Fruit fly (Drosophila melanogaster) whole organism, wandering third instar larva: Measurements from ENCODE around the gene Flacc.

Experiments
- Abd-B ChIP-seq: fragments of >200 bp; optimal IDR thresholded peaks from 2 replicates; lab custom pipeline; 2017; ENCODE audit warnings: missing biosample characterization, missing genetic modification characterization
- CG32264 ChIP-seq: fragments of 200-800 bp; sonication (Bioruptor generic); optimal IDR thresholded peaks from 2 replicates; lab custom pipeline; 2016; ENCODE audit warnings: missing biosample characterization, missing genetic modification characterization
- CG9705 ChIP-seq: fragments of 200-800 bp; sonication (Bioruptor generic); optimal IDR thresholded peaks from 2 replicates; lab custom pipeline; 2018; ENCODE audit warnings: missing biosample characterization, mild to moderate bottlenecking, missing genetic modification characterization
- CrebA ChIP-seq: fragments of 200-800 bp; sonication (Bioruptor generic); optimal IDR thresholded peaks from 2 replicates; lab custom pipeline; 2016; ENCODE audit warnings: missing biosample characterization, mild to moderate bottlenecking, missing genetic modification characterization, borderline replicate concordance
- Dfd ChIP-seq: fragments of >200 bp; optimal IDR thresholded peaks from 2 replicates; lab custom pipeline; 2017; ENCODE audit warnings: missing biosample characterization, missing genetic modification characterization
- Dif ChIP-seq: fragments of 200-275, 200-300 bp; sonication (Bioruptor generic); optimal IDR thresholded peaks from 2 replicates; lab custom pipeline; 2018; ENCODE audit warnings: missing biosample characterization, missing genetic modification characterization; ENCODE audit not compliant: partially characterized antibody
- GATAd ChIP-seq: sonication (Bioruptor generic); optimal IDR thresholded peaks from 2 replicates; lab custom pipeline; 2016; ENCODE audit warnings: missing biosample characterization, missing genetic modification characterization
- HLH106 ChIP-seq: fragments of 200-800 bp; optimal IDR thresholded peaks from 3 replicates; lab custom pipeline; 2019; ENCODE audit warnings: missing biosample characterization, mild to moderate bottlenecking, missing genetic modification characterization, moderate library complexity
- Hnf4 ChIP-seq: fragments of 200-800 bp; sonication (Bioruptor generic); optimal IDR thresholded peaks from 2 replicates; lab custom pipeline; 2016; ENCODE audit warnings: missing biosample characterization, mild to moderate bottlenecking, missing genetic modification characterization
- Hr78 ChIP-seq: fragments of >200 bp; optimal IDR thresholded peaks from 2 replicates; lab custom pipeline; 2017; ENCODE audit warnings: missing biosample characterization, missing genetic modification characterization
- Hr83 ChIP-seq: fragments of 200-300 bp; sonication (Bioruptor generic); optimal IDR thresholded peaks from 2 replicates; lab custom pipeline; 2016; ENCODE audit warnings: missing biosample characterization, mild to moderate bottlenecking, missing genetic modification characterization, moderate library complexity; ENCODE audit not compliant: poor library complexity, severe bottlenecking
- Jra ChIP-seq: sonication (Bioruptor generic); optimal IDR thresholded peaks from 2 replicates; lab custom pipeline; 2016; ENCODE audit warnings: missing biosample characterization, missing genetic modification characterization
- Mio ChIP-seq: sonication (Bioruptor generic); optimal IDR thresholded peaks from 2 replicates; lab custom pipeline; 2016; ENCODE audit warnings: missing biosample characterization, missing genetic modification characterization
- Myc ChIP-seq: fragments of >200 bp; optimal IDR thresholded peaks from 2 replicates; lab custom pipeline; 2017
- N ChIP-seq: fragments of >200 bp; optimal IDR thresholded peaks from 2 replicates; lab custom pipeline; 2018; ENCODE audit warnings: missing biosample characterization, missing external identifiers, missing genetic modification characterization
- OdsH ChIP-seq: fragments of 200-800 bp; sonication (Bioruptor generic); optimal IDR thresholded peaks from 2 replicates; lab custom pipeline; 2016; ENCODE audit warnings: missing biosample characterization, mild to moderate bottlenecking, missing genetic modification characterization
- Rel ChIP-seq, 2 experiments: fragments of 200-800 bp; sonication (Bioruptor generic) in 1 of 2; optimal IDR thresholded peaks; 2 replicates in 1 of 2; 3 replicates in 1 of 2; lab custom pipeline; 2016 to 2019; ENCODE audit warnings: mild to moderate bottlenecking in 2 of 2, missing biosample characterization in 2 of 2, missing genetic modification characterization in 2 of 2, moderate library complexity in 1 of 2
- Sp1 ChIP-seq: fragments of 200-800 bp; sonication (Bioruptor generic); optimal IDR thresholded peaks from 3 replicates; lab custom pipeline; 2019; ENCODE audit warnings: missing biosample characterization, mild to moderate bottlenecking, missing genetic modification characterization, moderate library complexity
- Vsx2 ChIP-seq: fragments of 200-300, 225-300 bp; sonication (Bioruptor generic); optimal IDR thresholded peaks from 2 replicates; lab custom pipeline; 2018; ENCODE audit warnings: missing biosample characterization, missing genetic modification characterization; ENCODE audit not compliant: partially characterized antibody
- br ChIP-seq: fragments of 200-800 bp; sonication (Bioruptor generic); optimal IDR thresholded peaks from 2 replicates; lab custom pipeline; 2016; ENCODE audit warnings: missing biosample characterization, missing genetic modification characterization
- brk ChIP-seq: fragments of 200-800 bp; sonication (Bioruptor generic); optimal IDR thresholded peaks from 2 replicates; lab custom pipeline; 2016; ENCODE audit warnings: missing biosample characterization, mild to moderate bottlenecking, missing genetic modification characterization
- dl ChIP-seq, 2 experiments: fragments of 175-275, 200-275 bp in 1 of 2; fragments of 200-275 bp in 1 of 2; sonication (Bioruptor generic); optimal IDR thresholded peaks; lab custom pipeline; 2018; ENCODE audit warnings: mild to moderate bottlenecking in 2 of 2, missing biosample characterization in 2 of 2, missing genetic modification characterization in 2 of 2, moderate library complexity in 2 of 2; ENCODE audit not compliant: partially characterized antibody in 2 of 2, insufficient read depth in 1 of 2
- dmrt93B ChIP-seq: fragments of 200-800 bp; sonication (Bioruptor generic); optimal IDR thresholded peaks from 2 replicates; lab custom pipeline; 2018; ENCODE audit warnings: missing biosample characterization, mild to moderate bottlenecking, missing genetic modification characterization
- dsf ChIP-seq: sonication (Bioruptor generic); optimal IDR thresholded peaks from 2 replicates; lab custom pipeline; 2016; ENCODE audit warnings: missing biosample characterization, missing genetic modification characterization, borderline replicate concordance
- ey ChIP-seq: fragments of 200-800 bp; sonication (Bioruptor generic); optimal IDR thresholded peaks from 2 replicates; lab custom pipeline; 2016; ENCODE audit warnings: missing biosample characterization, missing genetic modification characterization
- foxo ChIP-seq, 2 experiments: fragments of 200-800 bp; sonication (Bioruptor generic); optimal IDR thresholded peaks; 2 replicates in 1 of 2; 3 replicates in 1 of 2; lab custom pipeline; 2016 to 2017; ENCODE audit warnings: missing biosample characterization in 2 of 2, missing genetic modification characterization in 2 of 2
- fru ChIP-seq: fragments of 200-800 bp; sonication (Bioruptor generic); optimal IDR thresholded peaks from 3 replicates; lab custom pipeline; 2016; ENCODE audit warnings: missing biosample characterization, mild to moderate bottlenecking, missing genetic modification characterization
- h ChIP-seq: fragments of 200-800 bp; sonication (Bioruptor generic); optimal IDR thresholded peaks from 3 replicates; lab custom pipeline; 2016; ENCODE audit warnings: missing biosample characterization, mild to moderate bottlenecking, missing genetic modification characterization
- jim ChIP-seq: fragments of 175-275, 200-325 bp; sonication (Bioruptor generic); optimal IDR thresholded peaks from 2 replicates; lab custom pipeline; 2016; ENCODE audit warnings: missing biosample characterization, mild to moderate bottlenecking, missing genetic modification characterization
- lola ChIP-seq: fragments of >200 bp; optimal IDR thresholded peaks from 2 replicates; lab custom pipeline; 2017; ENCODE audit warnings: missing biosample characterization, missing genetic modification characterization
- pan ChIP-seq: fragments of >200 bp; optimal IDR thresholded peaks from 2 replicates; lab custom pipeline; 2017
- psq ChIP-seq: fragments of 200-800 bp; sonication (Bioruptor generic); optimal IDR thresholded peaks from 3 replicates; lab custom pipeline; 2017; ENCODE audit warnings: missing biosample characterization, mild to moderate bottlenecking, missing genetic modification characterization, moderate library complexity
- rgr ChIP-seq: fragments of 200-800 bp; sonication (Bioruptor generic); optimal IDR thresholded peaks from 3 replicates; lab custom pipeline; 2016; ENCODE audit warnings: missing biosample characterization, mild to moderate bottlenecking, missing genetic modification characterization
- sage ChIP-seq: fragments of 200-800 bp; sonication (Bioruptor generic); optimal IDR thresholded peaks from 2 replicates; lab custom pipeline; 2016; ENCODE audit warnings: missing biosample characterization, mild to moderate bottlenecking, missing genetic modification characterization
- sv ChIP-seq: fragments of 200-800 bp; sonication (Bioruptor generic); optimal IDR thresholded peaks from 3 replicates; lab custom pipeline; 2016; ENCODE audit warnings: missing biosample characterization, missing genetic modification characterization
- tai ChIP-seq: sonication (Bioruptor generic); optimal IDR thresholded peaks from 2 replicates; lab custom pipeline; 2016; ENCODE audit warnings: missing biosample characterization, missing genetic modification characterization
- usp ChIP-seq: fragments of >200 bp; optimal IDR thresholded peaks from 2 replicates; lab custom pipeline; 2017; ENCODE audit warnings: missing biosample characterization, missing genetic modification characterization
- woc ChIP-seq: sonication (Bioruptor generic); optimal IDR thresholded peaks from 2 replicates; lab custom pipeline; 2016; ENCODE audit warnings: missing biosample characterization, mild to moderate bottlenecking, missing genetic modification characterization

Gene Flacc

dm6 chrX:18928608-18929059 lies 35.2 kb upstream of the Flacc start:
- TF ChIP-seq Mio (GFP tag; lab: Kevin White, UChicago), result no peak
- TF ChIP-seq rgr (GFP tag; lab: Kevin White, UChicago), result peak; percentile 64
- TF ChIP-seq GATAd (GFP tag; lab: Kevin White, UChicago), result no peak
- TF ChIP-seq Abd-B (GFP tag; lab: Kevin White, UChicago), result no peak
- TF ChIP-seq dsf, result no peak
- TF ChIP-seq HLH106 (tag; lab: Kevin White, UChicago), result peak; percentile 89
- TF ChIP-seq fru, result peak; percentile 68
- TF ChIP-seq jim, result no peak
- TF ChIP-seq foxo (GFP tag; optimal IDR thresholded peaks at IDR 0.05; lab: Kevin White, UChicago), result peak in 1 of 2 experiments; percentile 78
- TF ChIP-seq lola (GFP tag; lab: Kevin White, UChicago), result no peak
- no peak for TF ChIP-seq Vsx2 (GFP tag; lab: Kevin White, UChicago)
- peak; percentile 53 for TF ChIP-seq h
- TF ChIP-seq Hr78 (GFP tag; lab: Kevin White, UChicago), result no peak
- TF ChIP-seq woc (GFP tag; lab: Kevin White, UChicago), result peak; percentile 59
- TF ChIP-seq Sp1 (GFP tag; lab: Kevin White, UChicago), result peak; percentile 91
- no peak for TF ChIP-seq Hr83 (GFP tag; lab: Kevin White, UChicago)
- TF ChIP-seq Jra, result no peak
- peak; percentile 88 for TF ChIP-seq psq
- peak; percentile 11 for TF ChIP-seq br (GFP tag; lab: Kevin White, UChicago)
- no peak for TF ChIP-seq usp (GFP tag; lab: Kevin White, UChicago)
- TF ChIP-seq CG9705 (GFP tag; lab: Kevin White, UChicago), result peak; percentile 74
- TF ChIP-seq Dfd (GFP tag; lab: Kevin White, UChicago), result peak; percentile 14
- TF ChIP-seq Rel (GFP tag; optimal IDR thresholded peaks at IDR 0.05; lab: Kevin White, UChicago), result no peak
- TF ChIP-seq Rel (tag; optimal IDR thresholded peaks at IDR 0.05; lab: Kevin White, UChicago), result peak; percentile 35
- TF ChIP-seq pan, result no peak
- TF ChIP-seq CrebA (GFP tag; lab: Kevin White, UChicago), result no peak
- TF ChIP-seq tai (GFP tag; lab: Kevin White, UChicago), result no peak
- peak; percentile 80 for TF ChIP-seq dmrt93B (GFP tag; lab: Kevin White, UChicago)
- TF ChIP-seq OdsH (GFP tag; lab: Kevin White, UChicago), result peak; percentile 51
- TF ChIP-seq Hnf4 (GFP tag; lab: Kevin White, UChicago), result no peak
- no peak for TF ChIP-seq N
- TF ChIP-seq sage (GFP tag; lab: Kevin White, UChicago), result no peak
- TF ChIP-seq ey (GFP tag; lab: Kevin White, UChicago), result peak; percentile 16
- TF ChIP-seq sv (GFP tag; lab: Kevin White, UChicago), result no peak
- TF ChIP-seq Myc (lab: Kevin White, UChicago), result no peak
- no peak for TF ChIP-seq Dif
- TF ChIP-seq CG32264 (GFP tag; lab: Kevin White, UChicago), result no peak
- no peak for TF ChIP-seq dl (GFP tag; optimal IDR thresholded peaks at IDR 0.05; lab: Kevin White, UChicago; ENCODE audit: insufficient read depth in 1 of 2, partially characterized antibody in 2 of 2)
- TF ChIP-seq brk (GFP tag; lab: Kevin White, UChicago), result no peak

DNA sequence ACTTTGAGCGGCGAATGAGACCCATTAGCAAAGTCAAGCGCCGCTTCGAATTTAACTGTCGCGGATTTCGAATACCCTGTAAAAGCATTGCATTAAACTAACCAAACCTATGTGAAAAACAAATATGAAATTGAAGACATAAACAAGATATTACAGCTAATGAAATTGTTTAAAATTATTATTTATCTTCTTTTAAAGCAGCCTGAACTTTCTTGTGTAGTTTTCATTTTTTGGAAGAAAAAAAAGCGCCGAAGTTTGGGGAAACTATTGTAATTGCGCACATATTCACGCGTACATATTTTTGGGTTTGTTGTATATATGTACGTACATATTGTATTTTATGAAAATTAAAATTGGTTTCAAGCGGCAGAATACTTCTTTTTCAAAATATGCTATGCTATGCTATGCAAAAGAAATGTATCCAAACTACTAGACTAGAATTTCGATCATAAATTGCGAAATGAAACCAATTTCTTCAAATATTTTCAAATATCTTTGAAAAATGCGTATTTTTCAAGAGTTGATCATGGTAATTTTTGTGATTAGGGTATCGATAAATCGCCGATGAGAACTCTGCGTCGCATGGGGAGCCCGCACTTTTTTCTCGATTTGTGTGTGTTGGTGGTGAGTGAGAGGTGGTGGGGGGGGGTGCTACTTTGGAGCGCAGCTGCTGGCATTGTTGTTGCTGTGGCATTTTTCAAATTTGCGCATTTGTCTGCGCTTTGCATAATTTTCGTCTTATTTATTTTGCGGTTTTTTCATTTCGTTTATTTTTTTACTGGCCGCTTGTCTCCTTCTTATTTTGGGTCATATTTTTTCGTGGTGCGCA lies 33.1 kb upstream of the Flacc start:
- TF ChIP-seq Rel (GFP tag; optimal IDR thresholded peaks at IDR 0.05; lab: Kevin White, UChicago) (no peak), Rel (tag; optimal IDR thresholded peaks at IDR 0.05; lab: Kevin White, UChicago) (peak; percentile 23), Dif (peak; percentile 13), sv (GFP tag; lab: Kevin White, UChicago) (no peak), psq (peak; percentile 16), jim (peak; percentile 88), Vsx2 (GFP tag; lab: Kevin White, UChicago) (no peak), N (no peak), brk (GFP tag; lab: Kevin White, UChicago) (no peak), woc (GFP tag; lab: Kevin White, UChicago) (peak; percentile 54), Dfd (GFP tag; lab: Kevin White, UChicago) (peak; percentile 92)
